Worm (Caenorhabditis elegans) whole organism, late embryonic: ENCODE measurements around the gene nex-4.

Source experiments
- C38D4.7 ChIP-seq: fragments of 200-800 bp; sonication (Bioruptor generic); optimal IDR thresholded peaks from 2 replicates; lab custom pipeline; 2018; ENCODE audit warnings: mild to moderate bottlenecking, missing genetic modification characterization, moderate library complexity, missing compliant biosample characterization
- K02D7.2 ChIP-seq: sonication (generic microtip); optimal IDR thresholded peaks from 2 replicates; lab custom pipeline; 2017; ENCODE audit warnings: mild to moderate bottlenecking, missing genetic modification characterization, missing compliant biosample characterization
- T23F11.4 ChIP-seq: fragments of 200-800 bp; sonication (Bioruptor generic); optimal IDR thresholded peaks from 2 replicates; lab custom pipeline; 2018; ENCODE audit warnings: mild to moderate bottlenecking, missing genetic modification characterization, missing compliant biosample characterization
- ama-1 ChIP-seq: fragments of 150-350 bp; optimal IDR thresholded peaks from 2 replicates; lab custom pipeline; 2014
- ceh-14 ChIP-seq: sonication (generic microtip); optimal IDR thresholded peaks from 2 replicates; lab custom pipeline; 2016; ENCODE audit warnings: missing genotype, missing genetic modification characterization, missing compliant biosample characterization
- ceh-19 ChIP-seq: fragments of 200-800 bp; sonication (Bioruptor generic); optimal IDR thresholded peaks from 2 replicates; lab custom pipeline; 2018; ENCODE audit warnings: mild to moderate bottlenecking, missing genetic modification characterization, missing compliant biosample characterization
- ceh-2 ChIP-seq: sonication (generic microtip); optimal IDR thresholded peaks from 2 replicates; lab custom pipeline; 2016; ENCODE audit warnings: missing genotype, missing genetic modification characterization, missing compliant biosample characterization
- ceh-22 ChIP-seq: sonication (generic microtip); optimal IDR thresholded peaks from 2 replicates; lab custom pipeline; 2017; ENCODE audit warnings: missing biosample characterization, missing genetic modification characterization
- ceh-30 ChIP-seq: fragments of 150-350 bp; optimal IDR thresholded peaks from 2 replicates; lab custom pipeline; 2014; ENCODE audit warnings: missing biosample characterization, missing genetic modification characterization
- ceh-45 ChIP-seq: fragments of 200-800 bp; sonication (Bioruptor generic); IDR thresholded peaks from 2 replicates; pipeline ENCODE4 v1.3.6; 2022; ENCODE audit warnings: missing genetic modification reagents, missing genetic modification characterization, missing compliant biosample characterization
- ceh-6 ChIP-seq: fragments of 200-800 bp; sonication (Bioruptor generic); optimal IDR thresholded peaks from 2 replicates; lab custom pipeline; 2018; ENCODE audit warnings: mild to moderate bottlenecking, missing genetic modification characterization, missing compliant biosample characterization
- che-1 ChIP-seq: sonication (generic microtip); optimal IDR thresholded peaks from 2 replicates; lab custom pipeline; 2016; ENCODE audit warnings: mild to moderate bottlenecking, missing genetic modification characterization, missing compliant biosample characterization
- dmd-4 ChIP-seq: sonication (generic microtip); optimal IDR thresholded peaks from 2 replicates; lab custom pipeline; 2016; ENCODE audit warnings: borderline replicate concordance, missing genetic modification characterization, missing compliant biosample characterization
- dve-1 ChIP-seq: sonication (generic microtip); optimal IDR thresholded peaks from 2 replicates; lab custom pipeline; 2017; ENCODE audit warnings: antibody characterized with exemption, mild to moderate bottlenecking, missing genetic modification characterization, missing compliant biosample characterization
- elt-4 ChIP-seq: sonication (generic microtip); optimal IDR thresholded peaks from 2 replicates; lab custom pipeline; 2016; ENCODE audit warnings: missing genetic modification characterization, missing compliant biosample characterization
- ets-4 ChIP-seq: sonication (generic microtip); optimal IDR thresholded peaks from 2 replicates; lab custom pipeline; 2016; ENCODE audit warnings: missing genetic modification characterization, missing compliant biosample characterization
- eyg-1 ChIP-seq: sonication (generic microtip); optimal IDR thresholded peaks from 2 replicates; lab custom pipeline; 2016; ENCODE audit warnings: missing genotype, missing genetic modification characterization, missing compliant biosample characterization
- fkh-10 ChIP-seq: fragments of 150-350 bp; optimal IDR thresholded peaks from 2 replicates; lab custom pipeline; 2014; ENCODE audit warnings: missing biosample characterization, missing genetic modification reagents, missing genetic modification characterization
- gmeb-2 ChIP-seq: sonication (generic microtip); optimal IDR thresholded peaks from 2 replicates; lab custom pipeline; 2016; ENCODE audit warnings: missing genetic modification characterization, inconsistent platforms, missing compliant biosample characterization
- hlh-13 ChIP-seq: fragments of 200-800 bp; sonication (Bioruptor generic); optimal IDR thresholded peaks from 2 replicates; lab custom pipeline; 2018; ENCODE audit warnings: mild to moderate bottlenecking, missing genetic modification characterization, missing compliant biosample characterization
- hlh-15 ChIP-seq: sonication (generic microtip); optimal IDR thresholded peaks from 2 replicates; lab custom pipeline; 2016; ENCODE audit warnings: missing genetic modification characterization, missing compliant biosample characterization
- hlh-30 ChIP-seq: sonication (generic microtip); optimal IDR thresholded peaks from 2 replicates; lab custom pipeline; 2017; ENCODE audit warnings: antibody characterized with exemption, missing genetic modification characterization, missing compliant biosample characterization; ENCODE audit not compliant: insufficient read depth
- hlh-6 ChIP-seq: sonication (generic microtip); optimal IDR thresholded peaks from 2 replicates; lab custom pipeline; 2016; ENCODE audit warnings: missing genotype, missing genetic modification characterization, missing compliant biosample characterization
- hlh-8 ChIP-seq: sonication (generic microtip); optimal IDR thresholded peaks from 2 replicates; lab custom pipeline; 2016; ENCODE audit warnings: missing genotype, missing genetic modification characterization, missing compliant biosample characterization
- lim-6 ChIP-seq: sonication (generic microtip); optimal IDR thresholded peaks from 2 replicates; lab custom pipeline; 2016; ENCODE audit warnings: missing genetic modification characterization, missing compliant biosample characterization
- lin-11 ChIP-seq: fragments of 200-800 bp; sonication (Bioruptor generic); optimal IDR thresholded peaks from 2 replicates; lab custom pipeline; 2018; ENCODE audit warnings: mild to moderate bottlenecking, missing genetic modification characterization, missing compliant biosample characterization
- madf-2 ChIP-seq: sonication (generic microtip); optimal IDR thresholded peaks from 2 replicates; lab custom pipeline; 2017; ENCODE audit warnings: missing genetic modification characterization, missing compliant biosample characterization
- mec-3 ChIP-seq: sonication (generic microtip); optimal IDR thresholded peaks from 2 replicates; lab custom pipeline; 2016; ENCODE audit warnings: borderline replicate concordance, missing genetic modification characterization, missing compliant biosample characterization
- nfya-1 ChIP-seq: sonication (generic microtip); optimal IDR thresholded peaks from 2 replicates; lab custom pipeline; 2017; ENCODE audit warnings: missing genetic modification characterization, mild to moderate bottlenecking, missing compliant biosample characterization, antibody characterized with exemption, moderate library complexity
- nhr-232 ChIP-seq: sonication (generic microtip); optimal IDR thresholded peaks from 2 replicates; lab custom pipeline; 2016; ENCODE audit warnings: missing genetic modification characterization, missing compliant biosample characterization
- npax-4 ChIP-seq: sonication (generic microtip); optimal IDR thresholded peaks from 2 replicates; lab custom pipeline; 2016; ENCODE audit warnings: missing genetic modification characterization, missing compliant biosample characterization
- odd-2 ChIP-seq: sonication (generic microtip); optimal IDR thresholded peaks from 2 replicates; lab custom pipeline; 2017; ENCODE audit warnings: antibody characterized with exemption, mild to moderate bottlenecking, missing genetic modification characterization, missing compliant biosample characterization
- pax-1 ChIP-seq: fragments of 150-350 bp; optimal IDR thresholded peaks from 2 replicates; lab custom pipeline; 2014; ENCODE audit warnings: missing biosample characterization, missing genetic modification characterization
- pha-2 ChIP-seq: sonication (generic microtip); optimal IDR thresholded peaks from 2 replicates; lab custom pipeline; 2017; ENCODE audit warnings: mild to moderate bottlenecking, missing genetic modification characterization, missing compliant biosample characterization
- pha-4 ChIP-seq: fragments of 150-350 bp; optimal IDR thresholded peaks from 2 replicates; lab custom pipeline; 2018; ENCODE audit warnings: missing biosample characterization, missing genetic modification reagents, missing genetic modification characterization
- pqm-1 ChIP-seq: sonication (generic microtip); optimal IDR thresholded peaks from 2 replicates; lab custom pipeline; 2016; ENCODE audit warnings: missing genetic modification characterization, missing compliant biosample characterization
- pros-1 ChIP-seq: fragments of 150-350 bp; optimal IDR thresholded peaks from 2 replicates; lab custom pipeline; 2014; ENCODE audit warnings: missing biosample characterization, missing genetic modification reagents, missing genetic modification characterization
- ref-2 ChIP-seq: sonication (generic microtip); optimal IDR thresholded peaks from 2 replicates; lab custom pipeline; 2016; ENCODE audit warnings: missing genetic modification characterization, missing compliant biosample characterization
- sdc-2 ChIP-seq: sonication (generic microtip); optimal IDR thresholded peaks from 2 replicates; lab custom pipeline; 2016; ENCODE audit warnings: missing genotype, missing genetic modification characterization, missing compliant biosample characterization
- tbx-2 ChIP-seq: sonication (generic microtip); optimal IDR thresholded peaks from 2 replicates; lab custom pipeline; 2016; ENCODE audit warnings: missing genetic modification characterization, missing compliant biosample characterization
- tbx-7 ChIP-seq: sonication (generic microtip); optimal IDR thresholded peaks from 2 replicates; lab custom pipeline; 2016; ENCODE audit warnings: missing genotype, missing genetic modification characterization, missing compliant biosample characterization
- unc-3 ChIP-seq, 2 experiments: fragments of 200-800 bp in 1 of 2; sonication (Bioruptor generic) in 1 of 2; sonication (generic microtip) in 1 of 2; conservative IDR thresholded peaks in 1 of 2; optimal IDR thresholded peaks in 1 of 2; 2 replicates each; pipeline versions ENCODE4 v1.3.6 to Lab custom; 2016 to 2022; ENCODE audit warnings: missing compliant biosample characterization in 2 of 2, missing genetic modification characterization in 2 of 2, missing genetic modification reagents in 1 of 2
- unc-55 ChIP-seq: sonication (generic microtip); optimal IDR thresholded peaks from 2 replicates; lab custom pipeline; 2017; ENCODE audit warnings: missing biosample characterization, missing genetic modification reagents, missing genetic modification characterization
- unc-86 ChIP-seq: sonication (generic microtip); optimal IDR thresholded peaks from 2 replicates; lab custom pipeline; 2016; ENCODE audit warnings: missing genetic modification characterization, missing compliant biosample characterization
- zip-5 ChIP-seq: sonication (generic microtip); optimal IDR thresholded peaks from 2 replicates; lab custom pipeline; 2016; ENCODE audit warnings: missing genetic modification characterization, missing compliant biosample characterization
- ztf-16 ChIP-seq: sonication (generic microtip); optimal IDR thresholded peaks from 2 replicates; lab custom pipeline; 2017; ENCODE audit warnings: missing genetic modification characterization, missing compliant biosample characterization

Gene nex-4

DNA sequence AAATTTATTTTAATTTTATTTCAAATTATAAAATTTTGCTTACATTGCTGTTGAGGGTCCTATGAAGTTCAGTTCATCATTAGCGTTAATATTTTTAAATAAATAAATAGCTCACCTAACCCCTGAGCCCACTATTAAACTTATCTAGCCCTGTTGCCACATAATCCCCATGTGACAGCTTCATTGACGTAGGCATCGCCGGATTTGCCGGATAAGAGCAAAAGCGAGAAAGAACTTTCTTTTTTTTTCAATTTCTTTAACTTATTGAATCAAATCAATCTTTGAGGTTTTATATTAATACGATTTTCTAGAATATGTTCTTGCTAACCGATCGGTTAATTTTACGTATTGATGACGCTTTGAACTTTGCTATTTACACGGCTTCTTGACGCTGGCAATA lies 731 bp downstream of the nex-4 start:
- TF ChIP-seq sdc-2 (tag; lab: Kevin White, UChicago) (no peak), unc-86 (tag; lab: Kevin White, UChicago) (no peak), ceh-6 (GFP tag; lab: Kevin White, UChicago) (no peak), tbx-2 (tag; lab: Kevin White, UChicago) (no peak), K02D7.2 (tag; lab: Kevin White, UChicago) (no peak), dve-1 (tag; lab: Kevin White, UChicago) (no peak), C38D4.7 (GFP tag; lab: Kevin White, UChicago) (no peak), pha-4 (tag; lab: Kevin White, UChicago) (no peak), nfya-1 (tag; lab: Kevin White, UChicago) (no peak), mec-3 (no peak), T23F11.4 (GFP tag; lab: Kevin White, UChicago) (no peak), ref-2 (tag; lab: Kevin White, UChicago) (no peak), gmeb-2 (tag; lab: Kevin White, UChicago) (no peak), che-1 (tag; lab: Kevin White, UChicago) (no peak), ceh-14 (tag; lab: Kevin White, UChicago) (no peak), pqm-1 (tag; lab: Kevin White, UChicago) (no peak), ceh-22 (tag; lab: Kevin White, UChicago) (no peak), unc-55 (GFP tag; lab: Kevin White, UChicago) (no peak), madf-2 (tag; lab: Kevin White, UChicago) (no peak), hlh-30 (tag; lab: Kevin White, UChicago) (no peak)

DNA sequence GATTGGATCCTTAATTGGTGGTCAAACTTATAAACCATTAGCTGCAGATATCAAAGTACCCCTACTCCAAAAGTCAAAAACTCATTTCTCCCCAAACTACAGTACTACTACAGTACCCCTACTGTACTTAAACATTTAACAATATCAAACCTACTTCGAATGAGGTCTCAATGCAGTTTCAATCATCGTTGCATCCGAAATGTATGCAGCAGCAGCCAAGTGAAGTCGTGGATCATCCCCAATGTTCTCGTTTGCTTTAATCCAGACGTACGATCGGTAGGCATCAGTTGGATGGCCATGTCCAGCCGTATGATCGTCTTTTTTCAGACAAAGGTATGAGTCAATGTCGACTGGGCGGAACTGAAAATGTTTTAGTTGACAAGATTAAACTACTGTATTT lies 6.3 kb downstream of the nex-4 start:
- TF ChIP-seq C38D4.7 (GFP tag; lab: Kevin White, UChicago) (no peak), ceh-45 (GFP tag; lab: Robert Waterston, UW) (no peak), ceh-22 (tag; lab: Kevin White, UChicago) (no peak), pha-4 (tag; lab: Kevin White, UChicago) (no peak), pha-2 (tag; lab: Kevin White, UChicago) (no peak), sdc-2 (tag; lab: Kevin White, UChicago) (no peak), hlh-15 (tag; lab: Kevin White, UChicago) (no peak), odd-2 (tag; lab: Kevin White, UChicago) (no peak), ceh-30 (tag; lab: Kevin White, UChicago) (no peak), T23F11.4 (GFP tag; lab: Kevin White, UChicago) (no peak), eyg-1 (no peak), tbx-7 (tag; lab: Kevin White, UChicago) (no peak), unc-86 (tag; lab: Kevin White, UChicago) (no peak), nfya-1 (tag; lab: Kevin White, UChicago) (no peak), nhr-232 (tag; lab: Kevin White, UChicago) (no peak), gmeb-2 (tag; lab: Kevin White, UChicago) (no peak), mec-3 (no peak), ets-4 (tag; lab: Kevin White, UChicago) (no peak), dve-1 (tag; lab: Kevin White, UChicago) (no peak)

DNA sequence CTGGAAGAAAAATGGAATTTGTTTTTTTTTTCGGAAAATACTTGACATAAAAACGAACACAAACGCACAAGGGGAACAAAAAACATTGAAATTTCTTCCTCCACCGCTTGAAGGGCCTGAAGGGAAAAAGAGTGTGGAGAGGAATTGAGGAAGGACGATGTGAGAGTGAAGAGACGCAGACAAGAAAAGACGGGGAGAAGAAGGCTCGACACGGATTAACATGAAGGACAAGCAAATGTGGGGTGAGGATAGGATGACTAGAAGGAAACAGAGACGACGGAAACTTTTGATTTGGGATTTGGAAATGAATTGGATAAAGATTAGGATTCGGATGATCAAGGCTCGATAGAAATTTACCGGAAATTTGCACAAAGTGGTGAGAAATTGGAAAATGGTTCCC lies 9.3 kb downstream of the nex-4 start:
- TF ChIP-seq hlh-8 (tag; lab: Kevin White, UChicago), result no peak
- no peak for TF ChIP-seq K02D7.2 (tag; lab: Kevin White, UChicago)
- TF ChIP-seq unc-55 (GFP tag; lab: Kevin White, UChicago), result peak; percentile 39
- no peak for TF ChIP-seq zip-5 (tag; lab: Kevin White, UChicago)
- TF ChIP-seq ama-1, result no peak
- TF ChIP-seq hlh-15 (tag; lab: Kevin White, UChicago), result no peak
- no peak for TF ChIP-seq ceh-2
- TF ChIP-seq eyg-1, result no peak
- no peak for TF ChIP-seq lim-6 (tag; lab: Kevin White, UChicago)
- no peak for TF ChIP-seq fkh-10 (GFP tag; lab: Kevin White, UChicago)
- TF ChIP-seq pros-1, result no peak
- TF ChIP-seq npax-4 (tag; lab: Kevin White, UChicago), result no peak
- no peak for TF ChIP-seq hlh-13 (GFP tag; lab: Kevin White, UChicago)
- no peak for TF ChIP-seq pqm-1 (tag; lab: Kevin White, UChicago)
- no peak for TF ChIP-seq ceh-19 (GFP tag; lab: Kevin White, UChicago)
- peak; percentile 12 for TF ChIP-seq ref-2 (tag; lab: Kevin White, UChicago)
- no peak for TF ChIP-seq dmd-4 (tag; lab: Kevin White, UChicago)
- TF ChIP-seq pax-1, result no peak
- no peak for TF ChIP-seq T23F11.4 (GFP tag; lab: Kevin White, UChicago)
- TF ChIP-seq hlh-6 (tag; lab: Kevin White, UChicago), result peak; percentile 28
- no peak for TF ChIP-seq gmeb-2 (tag; lab: Kevin White, UChicago)
- TF ChIP-seq elt-4 (tag; lab: Kevin White, UChicago), result no peak
- TF ChIP-seq unc-3 (GFP tag; conservative IDR thresholded peaks at IDR 0.05; lab: Robert Waterston, UW), result no peak
- no peak for TF ChIP-seq unc-3 (tag; optimal IDR thresholded peaks at IDR 0.05; lab: Kevin White, UChicago)
- no peak for TF ChIP-seq sdc-2 (tag; lab: Kevin White, UChicago)
- TF ChIP-seq tbx-7 (tag; lab: Kevin White, UChicago), result no peak
- no peak for TF ChIP-seq lin-11 (tag; lab: Kevin White, UChicago)
- no peak for TF ChIP-seq ztf-16 (tag; lab: Kevin White, UChicago)
